Worm (Caenorhabditis elegans) whole organism, early embryonic: Measurements from ENCODE around the gene fipr-13.

Experiments
- B0310.2 ChIP-seq: sonication (generic microtip); optimal IDR thresholded peaks from 2 replicates; lab custom pipeline; 2016; ENCODE audit warnings: mild to moderate bottlenecking, missing genetic modification characterization, missing compliant biosample characterization
- F13C5.2 ChIP-seq: sonication (generic microtip); optimal IDR thresholded peaks from 2 replicates; lab custom pipeline; 2017; ENCODE audit warnings: mild to moderate bottlenecking, missing genetic modification characterization, inconsistent platforms, missing compliant biosample characterization
- aly-1 ChIP-seq: sonication (generic microtip); optimal IDR thresholded peaks from 2 replicates; lab custom pipeline; 2016; ENCODE audit warnings: missing genetic modification characterization, missing compliant biosample characterization
- ama-1 ChIP-seq: fragments of 150-350 bp; optimal IDR thresholded peaks from 2 replicates; lab custom pipeline; 2014
- ceh-13 ChIP-seq: fragments of 200-800 bp; sonication (Bioruptor generic); optimal IDR thresholded peaks from 2 replicates; lab custom pipeline; 2018; ENCODE audit warnings: mild to moderate bottlenecking, missing genetic modification characterization, missing compliant biosample characterization
- ceh-36 ChIP-seq: sonication (generic microtip); optimal IDR thresholded peaks from 2 replicates; lab custom pipeline; 2016; ENCODE audit warnings: missing genetic modification characterization, inconsistent platforms, missing compliant biosample characterization
- ets-7 ChIP-seq: sonication (generic microtip); optimal IDR thresholded peaks from 2 replicates; lab custom pipeline; 2016; ENCODE audit warnings: missing genotype, missing genetic modification characterization, missing compliant biosample characterization
- flt-1 ChIP-seq: fragments of 200-800 bp; sonication (Bioruptor generic); IDR thresholded peaks from 2 replicates; pipeline ENCODE4 v1.3.6; 2022; ENCODE audit warnings: missing genetic modification characterization, missing compliant biosample characterization
- hmbx-1 ChIP-seq: sonication (generic microtip); optimal IDR thresholded peaks from 2 replicates; lab custom pipeline; 2016; ENCODE audit warnings: mild to moderate bottlenecking, missing genetic modification characterization, missing compliant biosample characterization
- hmg-4 ChIP-seq: fragments of 200-800 bp; sonication (Bioruptor generic); optimal IDR thresholded peaks from 2 replicates; lab custom pipeline; 2018; ENCODE audit warnings: mild to moderate bottlenecking, missing genetic modification characterization, missing compliant biosample characterization
- hnd-1 ChIP-seq: sonication (generic microtip); optimal IDR thresholded peaks from 2 replicates; lab custom pipeline; 2016; ENCODE audit warnings: missing genetic modification characterization, missing compliant biosample characterization
- pes-1 ChIP-seq: fragments of 200-800 bp; sonication (Bioruptor generic); IDR thresholded peaks from 2 replicates; pipeline ENCODE4 v1.3.6; 2022; ENCODE audit warnings: missing genetic modification reagents, missing genetic modification characterization, missing compliant biosample characterization
- scrt-1 ChIP-seq: fragments of 200-800 bp; sonication (Bioruptor generic); IDR thresholded peaks from 2 replicates; pipeline ENCODE4 v1.3.6; 2022; ENCODE audit warnings: missing genetic modification characterization, missing compliant biosample characterization
- sea-1 ChIP-seq: fragments of 200-800 bp; sonication (Bioruptor generic); conservative IDR thresholded peaks from 2 replicates; pipeline ENCODE4 v1.3.6; 2022; ENCODE audit warnings: missing genetic modification characterization, missing compliant biosample characterization
- tbx-11 ChIP-seq: fragments of 200-800 bp; sonication (Bioruptor generic); IDR thresholded peaks from 2 replicates; pipeline ENCODE4 v1.3.6; 2022; ENCODE audit warnings: missing genetic modification characterization, missing compliant biosample characterization
- tbx-37 ChIP-seq: fragments of 200-800 bp; sonication (Bioruptor generic); conservative IDR thresholded peaks from 2 replicates; pipeline ENCODE4 v1.3.6; 2022; ENCODE audit warnings: missing genetic modification reagents, missing genetic modification characterization, missing compliant biosample characterization
- tra-4 ChIP-seq: sonication (generic microtip); optimal IDR thresholded peaks from 2 replicates; lab custom pipeline; 2017; ENCODE audit warnings: missing genetic modification characterization, missing compliant biosample characterization

fipr-13 gene

DNA sequence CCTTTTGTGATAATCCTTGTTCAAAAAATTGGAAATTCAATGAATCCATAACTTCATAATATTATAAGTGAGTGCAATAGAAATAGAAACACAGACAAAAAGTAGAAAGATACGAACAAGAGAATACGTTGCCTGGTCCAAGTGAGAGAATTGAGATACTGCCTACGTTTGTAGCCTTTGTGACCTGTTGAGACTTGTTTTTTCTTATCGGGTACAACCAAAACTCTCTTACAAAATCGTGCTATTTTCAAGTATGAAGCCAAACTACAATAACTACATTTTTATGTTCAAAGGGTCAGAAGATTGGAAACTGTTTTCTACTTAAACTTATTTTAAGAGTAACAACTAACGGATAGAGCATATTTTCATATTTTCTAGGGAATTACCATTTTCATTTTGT lies 17.3 kb downstream of the fipr-13 start, which contains the start of gene nhr-205:
Gene nhr-205, minus strand, starts transcription at position 141 of the 400 bp plus-strand sequence.
- TF ChIP-seq pes-1 (GFP tag; lab: Robert Waterston, UW) (no peak), tbx-37 (GFP tag; lab: Robert Waterston, UW) (no peak), sea-1 (no peak), B0310.2 (tag; lab: Kevin White, UChicago) (no peak), hnd-1 (no peak), ceh-13 (GFP tag; lab: Kevin White, UChicago) (no peak), ama-1 (no peak), tra-4 (tag; lab: Kevin White, UChicago) (no peak), aly-1 (tag; lab: Kevin White, UChicago) (no peak), scrt-1 (no peak)

- TF ChIP-seq tbx-37 (GFP tag; lab: Robert Waterston, UW): no peak
- TF ChIP-seq ceh-13 (GFP tag; lab: Kevin White, UChicago): no peak
- TF ChIP-seq sea-1: no peak
- TF ChIP-seq ceh-36 (tag; lab: Kevin White, UChicago): no peak
These were observed 19.7 kb downstream of the fipr-13 start, which contains the start of gene nhr-12 for ce11 chrV:10083999-10084468. Gene nhr-12 (minus strand): TSS chrV:10084049.

DNA sequence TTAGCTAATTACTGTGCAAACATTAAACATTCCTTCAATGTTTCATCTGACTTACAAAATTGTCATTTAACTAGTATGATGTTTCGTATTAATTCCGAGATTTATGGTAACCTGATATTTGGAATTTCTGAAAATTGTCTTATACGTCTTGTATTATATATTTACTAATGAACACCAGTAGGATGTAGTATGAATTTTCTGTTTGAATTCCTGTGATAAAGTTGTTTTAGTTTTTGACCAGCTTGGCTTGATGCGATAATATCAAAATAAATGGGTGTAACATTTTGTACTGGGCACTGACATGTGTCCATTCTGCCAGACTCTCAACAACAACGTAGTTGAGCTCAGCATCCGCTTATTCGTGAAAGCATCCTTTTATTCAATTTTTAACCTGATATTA lies 20.5 kb downstream of the fipr-13 start, which contains the start of gene R04B5.6:
Gene R04B5.6, plus strand, starts transcription at position 301 of the 400 bp plus-strand sequence.
- no peak for TF ChIP-seq flt-1 (GFP tag; lab: Robert Waterston, UW)
- TF ChIP-seq B0310.2 (tag; lab: Kevin White, UChicago): no peak
- no peak for TF ChIP-seq hnd-1
- no peak for TF ChIP-seq scrt-1

DNA sequence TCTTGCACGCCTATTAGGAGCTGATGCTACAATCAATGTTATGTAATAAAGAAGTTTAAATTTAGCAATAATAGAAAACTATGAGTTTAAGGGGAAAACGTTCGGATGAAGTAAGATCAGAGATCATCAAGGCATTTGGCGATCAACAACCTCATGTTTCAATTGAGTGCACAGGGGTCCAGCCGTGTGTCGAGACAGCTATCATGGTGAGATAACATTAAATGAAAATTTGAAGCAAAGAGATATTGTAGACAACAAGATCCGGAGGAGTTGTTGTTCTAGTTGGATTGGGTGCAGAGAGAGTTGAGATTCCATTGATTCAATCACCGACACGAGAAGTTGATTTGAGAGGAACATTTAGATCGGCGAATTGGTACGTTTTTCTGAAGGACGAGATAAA lies 21.8 kb downstream of the fipr-13 start:
- no peak for TF ChIP-seq scrt-1
- no peak for TF ChIP-seq sea-1
- no peak for TF ChIP-seq tbx-37 (GFP tag; lab: Robert Waterston, UW)
- no peak for TF ChIP-seq B0310.2 (tag; lab: Kevin White, UChicago)
- no peak for TF ChIP-seq aly-1 (tag; lab: Kevin White, UChicago)
- no peak for TF ChIP-seq tbx-11
- TF ChIP-seq hnd-1: no peak
- TF ChIP-seq ama-1: no peak
- TF ChIP-seq ets-7 (tag; lab: Kevin White, UChicago): no peak
- no peak for TF ChIP-seq pes-1 (GFP tag; lab: Robert Waterston, UW)
- no peak for TF ChIP-seq F13C5.2
- TF ChIP-seq tra-4 (tag; lab: Kevin White, UChicago): no peak
- no peak for TF ChIP-seq flt-1 (GFP tag; lab: Robert Waterston, UW)
- TF ChIP-seq ceh-36 (tag; lab: Kevin White, UChicago): no peak

DNA sequence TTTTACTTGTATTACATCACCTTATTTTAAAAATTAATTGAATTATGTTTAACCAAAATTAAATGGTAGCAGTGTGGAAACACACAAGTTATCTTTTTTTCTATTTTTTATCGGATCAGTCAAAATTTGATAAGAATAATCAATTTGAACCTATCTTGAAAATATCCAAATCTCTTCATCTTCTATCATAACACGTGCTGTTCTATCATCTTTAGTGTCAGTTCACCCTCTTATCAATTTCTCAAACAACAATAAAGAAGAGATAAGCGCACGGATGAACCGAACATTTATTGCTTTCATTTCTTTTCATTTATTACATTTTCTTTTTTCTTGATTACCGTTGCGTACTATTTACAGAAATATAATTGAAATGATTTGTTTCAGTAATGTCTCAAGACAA lies 22.8 kb downstream of the fipr-13 start, which contains the start of gene R04B5.5:
Gene R04B5.5, plus strand, starts transcription at position 378 of the 400 bp plus-strand sequence.
- TF ChIP-seq aly-1 (tag; lab: Kevin White, UChicago) (no peak), sea-1 (no peak), flt-1 (GFP tag; lab: Robert Waterston, UW) (no peak), F13C5.2 (no peak), tra-4 (tag; lab: Kevin White, UChicago) (no peak), B0310.2 (tag; lab: Kevin White, UChicago) (no peak), tbx-37 (GFP tag; lab: Robert Waterston, UW) (no peak), hmbx-1 (tag; lab: Kevin White, UChicago) (no peak), ceh-36 (tag; lab: Kevin White, UChicago) (no peak), ceh-13 (GFP tag; lab: Kevin White, UChicago) (no peak), pes-1 (GFP tag; lab: Robert Waterston, UW) (no peak), tbx-11 (no peak), hnd-1 (no peak), ets-7 (tag; lab: Kevin White, UChicago) (no peak), ama-1 (no peak), hmg-4 (GFP tag; lab: Kevin White, UChicago) (no peak), scrt-1 (no peak)

DNA sequence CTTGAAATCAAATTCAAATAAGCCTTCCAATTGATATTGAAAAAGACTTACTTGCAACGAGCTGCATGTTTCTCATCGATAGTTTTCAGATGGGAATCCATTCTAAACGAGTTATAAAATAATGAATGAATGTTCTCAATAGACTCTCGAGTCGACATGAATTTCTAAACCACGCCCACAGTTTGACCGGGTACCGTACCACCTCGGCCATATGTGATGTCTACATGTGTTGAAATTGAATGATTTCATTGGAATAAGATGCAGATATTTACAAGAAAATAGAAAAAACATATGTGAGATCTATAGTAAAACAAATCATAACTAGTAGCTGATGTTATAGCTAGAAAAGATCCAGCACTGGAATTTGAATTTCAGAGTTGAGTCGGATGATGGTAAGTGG lies 26.1 kb downstream of the fipr-13 start, which contains the start of gene R04B5.7:
Gene R04B5.7, minus strand, starts transcription at position 101 of the 400 bp plus-strand sequence.
- no peak for TF ChIP-seq hnd-1
- no peak for TF ChIP-seq ets-7 (tag; lab: Kevin White, UChicago)
- no peak for TF ChIP-seq F13C5.2
- no peak for TF ChIP-seq tbx-37 (GFP tag; lab: Robert Waterston, UW)
- TF ChIP-seq pes-1 (GFP tag; lab: Robert Waterston, UW): no peak
- no peak for TF ChIP-seq ceh-36 (tag; lab: Kevin White, UChicago)
- no peak for TF ChIP-seq hmg-4 (GFP tag; lab: Kevin White, UChicago)
- TF ChIP-seq scrt-1: no peak
- TF ChIP-seq aly-1 (tag; lab: Kevin White, UChicago): no peak
- no peak for TF ChIP-seq tbx-11
- TF ChIP-seq B0310.2 (tag; lab: Kevin White, UChicago): no peak
- no peak for TF ChIP-seq ama-1
- no peak for TF ChIP-seq hmbx-1 (tag; lab: Kevin White, UChicago)
- no peak for TF ChIP-seq ceh-13 (GFP tag; lab: Kevin White, UChicago)
- no peak for TF ChIP-seq sea-1
- no peak for TF ChIP-seq flt-1 (GFP tag; lab: Robert Waterston, UW)
- TF ChIP-seq tra-4 (tag; lab: Kevin White, UChicago): no peak

DNA sequence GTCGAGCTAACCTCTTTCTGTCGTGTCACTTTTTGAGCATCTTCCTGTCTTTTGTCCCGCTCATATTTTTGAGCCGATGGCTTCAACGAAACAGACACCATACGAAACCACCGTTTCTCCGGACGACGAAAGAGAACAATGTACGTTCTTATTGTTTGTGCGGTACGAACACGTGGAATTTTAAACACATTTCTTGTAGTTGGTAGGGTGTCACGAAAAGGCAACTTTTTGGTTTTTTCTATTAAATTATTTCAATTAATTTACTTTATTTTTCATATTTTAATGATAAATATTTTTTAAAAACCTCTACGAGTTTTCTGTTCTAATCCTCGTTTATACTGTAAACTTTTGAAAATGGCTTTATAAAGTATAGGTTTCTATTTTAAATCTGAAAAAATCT lies 26.8 kb downstream of the fipr-13 start, which contains the start of gene R04B5.11:
Gene R04B5.11, minus strand, starts transcription at position 101 of the 400 bp plus-strand sequence.
- TF ChIP-seq ets-7 (tag; lab: Kevin White, UChicago) (no peak), F13C5.2 (no peak), B0310.2 (tag; lab: Kevin White, UChicago) (no peak), sea-1 (no peak), tbx-37 (GFP tag; lab: Robert Waterston, UW) (no peak)

- TF ChIP-seq ceh-36 (tag; lab: Kevin White, UChicago): no peak
- no peak for TF ChIP-seq ets-7 (tag; lab: Kevin White, UChicago)
- no peak for TF ChIP-seq aly-1 (tag; lab: Kevin White, UChicago)
- TF ChIP-seq tbx-11: no peak
- TF ChIP-seq ama-1: no peak
- no peak for TF ChIP-seq tra-4 (tag; lab: Kevin White, UChicago)
- no peak for TF ChIP-seq sea-1
- TF ChIP-seq ceh-13 (GFP tag; lab: Kevin White, UChicago): no peak
- no peak for TF ChIP-seq F13C5.2
- no peak for TF ChIP-seq scrt-1
- TF ChIP-seq tbx-37 (GFP tag; lab: Robert Waterston, UW): no peak
- TF ChIP-seq pes-1 (GFP tag; lab: Robert Waterston, UW): no peak
- TF ChIP-seq hmg-4 (GFP tag; lab: Kevin White, UChicago): no peak
- no peak for TF ChIP-seq hmbx-1 (tag; lab: Kevin White, UChicago)
- TF ChIP-seq B0310.2 (tag; lab: Kevin White, UChicago): no peak
- no peak for TF ChIP-seq hnd-1
- no peak for TF ChIP-seq flt-1 (GFP tag; lab: Robert Waterston, UW)
These were observed 30.1 kb downstream of the fipr-13 start, which contains the start of gene srd-49 for ce11 chrV:10094374-10094773. Gene srd-49 (plus strand): TSS chrV:10094674.
